Fruit fly (Drosophila melanogaster) whole organism, embryonic: ENCODE data around the gene Tsen2.

Experiments used
- Bteb2 ChIP-seq: fragments of 200-800 bp; sonication (Bioruptor generic); optimal IDR thresholded peaks from 2 replicates; lab custom pipeline; 2016; ENCODE audit warnings: missing biosample characterization, missing genetic modification characterization
- C15 ChIP-seq: fragments of 200-800 bp; sonication (Bioruptor generic); IDR thresholded peaks from 3 replicates; pipeline ENCODE4 v1.3.6; 2022; ENCODE audit warnings: missing biosample characterization, missing genetic modification characterization
- CG10979 ChIP-seq: fragments of 200-800 bp; sonication (Bioruptor generic); optimal IDR thresholded peaks from 2 replicates; lab custom pipeline; 2018; ENCODE audit warnings: missing biosample characterization, mild to moderate bottlenecking, missing genetic modification characterization, moderate library complexity
- CG11085 ChIP-seq: fragments of 200-800 bp; sonication (Bioruptor generic); IDR thresholded peaks from 2 replicates; pipeline ENCODE4 v1.3.6; 2022; ENCODE audit warnings: missing biosample characterization, missing genetic modification characterization
- CG11695 ChIP-seq: fragments of 200-800 bp; sonication (Bioruptor generic); IDR thresholded peaks from 3 replicates; pipeline ENCODE4 v1.3.6; 2022; ENCODE audit warnings: missing biosample characterization, missing genetic modification characterization
- CG12299 ChIP-seq: fragments of 200-800 bp; sonication (Bioruptor generic); optimal IDR thresholded peaks from 2 replicates; lab custom pipeline; 2018; ENCODE audit warnings: missing biosample characterization, mild to moderate bottlenecking, missing genetic modification characterization
- CG13424 ChIP-seq: fragments of 200-800 bp; sonication (Bioruptor generic); optimal IDR thresholded peaks from 2 replicates; lab custom pipeline; 2019; ENCODE audit warnings: missing biosample characterization, mild to moderate bottlenecking, missing genetic modification characterization, moderate library complexity
- CG14050 ChIP-seq: fragments of 200-800 bp; sonication (Bioruptor generic); IDR thresholded peaks from 3 replicates; pipeline ENCODE4 v1.3.6; 2022; ENCODE audit warnings: missing biosample characterization, missing genetic modification characterization
- CG15011 ChIP-seq: fragments of 200-800 bp; sonication (Bioruptor generic); optimal IDR thresholded peaks from 3 replicates; lab custom pipeline; 2018; ENCODE audit warnings: missing biosample characterization, mild to moderate bottlenecking, missing genetic modification characterization
- CG16779 ChIP-seq: fragments of 200-800 bp; sonication (Bioruptor generic); IDR thresholded peaks from 2 replicates; pipeline ENCODE4 v1.3.6; 2022; ENCODE audit warnings: missing biosample characterization, missing genetic modification characterization
- CG17328 ChIP-seq: fragments of 200-800 bp; sonication (Bioruptor generic); IDR thresholded peaks from 2 replicates; pipeline ENCODE4 v1.3.6; 2022; ENCODE audit warnings: missing biosample characterization, missing genetic modification characterization
- CG17612 ChIP-seq: fragments of 200-800 bp; sonication (Bioruptor generic); IDR thresholded peaks from 2 replicates; pipeline ENCODE4 v1.3.6; 2022; ENCODE audit warnings: missing biosample characterization, missing genetic modification characterization
- CG18476 ChIP-seq: fragments of 200-800 bp; sonication (Bioruptor generic); optimal IDR thresholded peaks from 2 replicates; lab custom pipeline; 2016; ENCODE audit warnings: missing biosample characterization, mild to moderate bottlenecking, missing genetic modification characterization
- CG2202 ChIP-seq: fragments of 200-800 bp; sonication (Bioruptor generic); optimal IDR thresholded peaks from 2 replicates; lab custom pipeline; 2018; ENCODE audit warnings: missing biosample characterization, mild to moderate bottlenecking, missing genetic modification characterization
- CG2889 ChIP-seq: fragments of 200-800 bp; sonication (Bioruptor generic); IDR thresholded peaks from 3 replicates; pipeline ENCODE4 v1.3.6; 2022; ENCODE audit warnings: missing biosample characterization, missing genetic modification characterization
- CG3163 ChIP-seq: fragments of 200-800 bp; sonication (Bioruptor generic); optimal IDR thresholded peaks from 3 replicates; lab custom pipeline; 2016; ENCODE audit warnings: missing biosample characterization, missing genetic modification characterization
- CG32772 ChIP-seq: fragments of 200-800 bp; sonication (Bioruptor generic); IDR thresholded peaks from 2 replicates; pipeline ENCODE4 v1.3.6; 2022; ENCODE audit warnings: missing biosample characterization, missing genetic modification characterization
- CG33557 ChIP-seq: fragments of 200-800 bp; sonication (Bioruptor generic); optimal IDR thresholded peaks from 2 replicates; lab custom pipeline; 2019; ENCODE audit warnings: missing biosample characterization, mild to moderate bottlenecking, missing genetic modification characterization, moderate library complexity
- CG4854 ChIP-seq: fragments of 200-800 bp; sonication (Bioruptor generic); optimal IDR thresholded peaks from 2 replicates; lab custom pipeline; 2016; ENCODE audit warnings: missing biosample characterization, missing genetic modification characterization, inconsistent platforms
- CG6689 ChIP-seq: fragments of 200-800 bp; sonication (Bioruptor generic); IDR thresholded peaks from 2 replicates; pipeline ENCODE4 v1.3.6; 2022; ENCODE audit warnings: missing biosample characterization, missing genetic modification characterization
- CG6854 ChIP-seq: fragments of 200-800 bp; sonication (Bioruptor generic); optimal IDR thresholded peaks from 3 replicates; lab custom pipeline; 2017; ENCODE audit warnings: missing biosample characterization, mild to moderate bottlenecking, missing genetic modification characterization
- CG8388 ChIP-seq: fragments of 200-800 bp; sonication (Bioruptor generic); optimal IDR thresholded peaks from 2 replicates; lab custom pipeline; 2019; ENCODE audit warnings: missing biosample characterization, mild to moderate bottlenecking, missing genetic modification characterization, moderate library complexity
- CG9932 ChIP-seq: fragments of 200-800 bp; sonication (Bioruptor generic); IDR thresholded peaks from 2 replicates; pipeline ENCODE4 v1.3.6; 2022; ENCODE audit warnings: missing biosample characterization, missing genetic modification characterization
- D19B ChIP-seq: fragments of 200-800 bp; sonication (Bioruptor generic); optimal IDR thresholded peaks from 2 replicates; lab custom pipeline; 2017; ENCODE audit warnings: missing biosample characterization, mild to moderate bottlenecking, missing genetic modification characterization
- Dek ChIP-seq: fragments of 200-800 bp; sonication (Bioruptor generic); optimal IDR thresholded peaks from 3 replicates; lab custom pipeline; 2019; ENCODE audit warnings: missing biosample characterization, mild to moderate bottlenecking, missing genetic modification characterization, moderate library complexity
- Drgx ChIP-seq: fragments of 200-800 bp; sonication (Bioruptor generic); IDR thresholded peaks from 2 replicates; pipeline ENCODE4 v1.3.6; 2022; ENCODE audit warnings: missing biosample characterization, missing genetic modification characterization
- Gsc ChIP-seq: fragments of 200-800 bp; sonication (Bioruptor generic); IDR thresholded peaks from 2 replicates; pipeline ENCODE4 v1.3.6; 2022; ENCODE audit warnings: missing biosample characterization, missing genetic modification characterization
- H2.0 ChIP-seq: fragments of 200-800 bp; sonication (Bioruptor generic); IDR thresholded peaks from 2 replicates; pipeline ENCODE4 v1.3.6; 2022; ENCODE audit warnings: missing biosample characterization, missing genetic modification characterization
- Lhr ChIP-seq: fragments of 200-800 bp; sonication (Bioruptor generic); optimal IDR thresholded peaks from 3 replicates; lab custom pipeline; 2017; ENCODE audit warnings: mild to moderate bottlenecking, missing biosample characterization, missing genetic modification reagents, missing genetic modification characterization
- Max ChIP-seq: fragments of 200-800 bp; sonication (Bioruptor generic); optimal IDR thresholded peaks from 2 replicates; lab custom pipeline; 2016; ENCODE audit warnings: missing biosample characterization, mild to moderate bottlenecking, missing genetic modification characterization
- Med ChIP-seq: fragments of 200-800 bp; sonication (Bioruptor generic); peaks from one replicate; lab custom pipeline; 2016; ENCODE audit warnings: missing biosample characterization, missing genetic modification characterization, mild to moderate bottlenecking, inconsistent platforms, moderate library complexity
- Mrtf ChIP-seq: fragments of 200-800 bp; sonication (Bioruptor generic); IDR thresholded peaks from 3 replicates; pipeline ENCODE4 v1.3.6; 2022; ENCODE audit warnings: missing biosample characterization, missing genetic modification characterization
- NFAT ChIP-seq: fragments of 200-800 bp; sonication (Bioruptor generic); IDR thresholded peaks from 2 replicates; pipeline ENCODE4 v1.3.6; 2022; ENCODE audit warnings: missing biosample characterization, missing genetic modification characterization
- Side ChIP-seq: fragments of 200-800 bp; sonication (Bioruptor generic); optimal IDR thresholded peaks from 2 replicates; lab custom pipeline; 2016; ENCODE audit warnings: missing biosample characterization, missing genetic modification characterization
- ase ChIP-seq: fragments of 200-800 bp; sonication (Bioruptor generic); IDR thresholded peaks from 3 replicates; pipeline ENCODE4 v1.3.6; 2022; ENCODE audit warnings: missing biosample characterization, missing genetic modification characterization
- bowl ChIP-seq: fragments of 200-800 bp; sonication (Bioruptor generic); IDR thresholded peaks from 2 replicates; pipeline ENCODE4 v1.3.6; 2022; ENCODE audit warnings: missing biosample characterization, missing genetic modification characterization
- chinmo ChIP-seq: fragments of 200-800 bp; sonication (Bioruptor generic); IDR thresholded peaks from 4 replicates; pipeline ENCODE4 v1.3.6; 2022; ENCODE audit warnings: missing biosample characterization, missing genetic modification characterization; ENCODE audit not compliant: partially characterized antibody
- chm ChIP-seq: fragments of 200-800 bp; sonication (Bioruptor generic); IDR thresholded peaks from 2 replicates; pipeline ENCODE4 v1.3.6; 2022; ENCODE audit warnings: missing biosample characterization, missing genetic modification characterization
- dmrt11E ChIP-seq: fragments of 200-800 bp; sonication (Bioruptor generic); optimal IDR thresholded peaks from 3 replicates; lab custom pipeline; 2018; ENCODE audit warnings: missing biosample characterization, mild to moderate bottlenecking, missing genetic modification characterization, moderate library complexity
- gce ChIP-seq: fragments of 200-800 bp; sonication (Bioruptor generic); IDR thresholded peaks from 3 replicates; pipeline ENCODE4 v1.3.6; 2022; ENCODE audit warnings: missing biosample characterization, missing genetic modification characterization
- gro ChIP-seq: fragments of 200-800 bp; sonication (Bioruptor generic); optimal IDR thresholded peaks from 2 replicates; lab custom pipeline; 2016; ENCODE audit warnings: missing biosample characterization, missing genetic modification characterization
- pb ChIP-seq: fragments of 200-800 bp; sonication (Bioruptor generic); optimal IDR thresholded peaks from 3 replicates; lab custom pipeline; 2016; ENCODE audit warnings: missing biosample characterization, missing genetic modification characterization
- sc ChIP-seq, 3 experiments: fragments of >200 bp in 2 of 3; fragments of 200-800 bp in 1 of 3; sonication (Bioruptor generic) in 1 of 3; optimal IDR thresholded peaks; 2 replicates in 2 of 3; 3 replicates in 1 of 3; lab custom pipeline; 2017; ENCODE audit warnings: mild to moderate bottlenecking in 1 of 3, missing biosample characterization in 1 of 3, missing genetic modification characterization in 1 of 3, missing genetic modification reagents in 1 of 3
- seq ChIP-seq: fragments of 200-800 bp; sonication (Bioruptor generic); IDR thresholded peaks from 2 replicates; pipeline ENCODE4 v1.3.6; 2022; ENCODE audit warnings: missing biosample characterization, missing genetic modification characterization
- stwl ChIP-seq: fragments of 200-800 bp; sonication (Bioruptor generic); optimal IDR thresholded peaks from 3 replicates; lab custom pipeline; 2018; ENCODE audit warnings: missing biosample characterization, mild to moderate bottlenecking, missing genetic modification characterization, moderate library complexity
- usp ChIP-seq: fragments of >200 bp; optimal IDR thresholded peaks from 2 replicates; lab custom pipeline; 2017; ENCODE audit warnings: missing biosample characterization, missing genetic modification characterization
- wek ChIP-seq: fragments of 200-800 bp; sonication (Bioruptor generic); optimal IDR thresholded peaks from 3 replicates; lab custom pipeline; 2018; ENCODE audit warnings: missing biosample characterization, mild to moderate bottlenecking, missing genetic modification characterization, moderate library complexity
- zfh2 ChIP-seq: fragments of 200-800 bp; sonication (Bioruptor generic); optimal IDR thresholded peaks from 2 replicates; lab custom pipeline; 2016; ENCODE audit warnings: missing biosample characterization, missing genetic modification characterization

Tsen2 gene

dm6 chr2L:16683958-16684877 lies 45.4 kb upstream of the Tsen2 start, which contains the start of gene CG31807 (continued):
- TF ChIP-seq Mrtf (GFP tag; lab: Robert Waterston, UW) = no peak; the same call in 1 of the 3 replicates
- peak; percentile 71 for TF ChIP-seq chm
- TF ChIP-seq CG2889 (GFP tag; lab: Robert Waterston, UW) = no peak
- peak; percentile 84 for TF ChIP-seq Drgx (GFP tag; lab: Robert Waterston, UW)
- TF ChIP-seq Lhr (GFP tag; lab: Kevin White, UChicago) = peak; percentile 10
- TF ChIP-seq Med = peak; percentile 91
- TF ChIP-seq CG11695 = peak; percentile 28; the same call in 1 of the 3 replicates
- 0 out of 3 replicates have a peak, but pooled peaks have one; percentile 42 for TF ChIP-seq gce
- TF ChIP-seq Dek (tag; lab: Kevin White, UChicago) = peak; percentile 61
- peak; percentile 35; the same call in 1 of the 2 replicates for TF ChIP-seq CG17328 (GFP tag; lab: Robert Waterston, UW)
- peak; percentile 37 for TF ChIP-seq CG15011 (GFP tag; lab: Kevin White, UChicago)
- TF ChIP-seq CG3163 (GFP tag; lab: Kevin White, UChicago) = peak; percentile 36
- no peak for TF ChIP-seq bowl
- TF ChIP-seq CG4854 (GFP tag; lab: Kevin White, UChicago) = peak; percentile 25
- TF ChIP-seq wek (GFP tag; lab: Kevin White, UChicago) = no peak
- peak; percentile 35 for TF ChIP-seq CG10979 (tag; lab: Kevin White, UChicago)
- 0 out of 4 replicates have a peak, but pooled peaks have one; percentile 35 for TF ChIP-seq chinmo (GFP tag; lab: Robert Waterston, UW)
- no peak for TF ChIP-seq sc (optimal IDR thresholded peaks at IDR 0.05; lab: Kevin White, UChicago)
- peak; percentile 71 for TF ChIP-seq sc (GFP tag; optimal IDR thresholded peaks at IDR 0.05; lab: Kevin White, UChicago)
- 0 out of 2 replicates have a peak, but pooled peaks have one; percentile 3 for TF ChIP-seq H2.0 (GFP tag; lab: Robert Waterston, UW)
- peak; percentile 65 for TF ChIP-seq Bteb2 (GFP tag; lab: Kevin White, UChicago)
- TF ChIP-seq CG16779 = no peak
- no peak for TF ChIP-seq stwl (tag; lab: Kevin White, UChicago)
- TF ChIP-seq usp (GFP tag; lab: Kevin White, UChicago) = no peak
- peak; percentile 43 for TF ChIP-seq zfh2 (GFP tag; lab: Kevin White, UChicago)
- TF ChIP-seq ase (GFP tag; lab: Robert Waterston, UW) = peak; percentile 28; the same call in 1 of the 3 replicates
- TF ChIP-seq gro (GFP tag; lab: Kevin White, UChicago) = peak; percentile 55
- TF ChIP-seq CG8388 = peak; percentile 68
- peak; percentile 45 for TF ChIP-seq CG6854 (GFP tag; lab: Kevin White, UChicago)
- TF ChIP-seq CG11085 (GFP tag; lab: Robert Waterston, UW) = no peak
- peak; percentile 20; the same call in 1 of the 3 replicates for TF ChIP-seq CG14050 (GFP tag; lab: Robert Waterston, UW)
- TF ChIP-seq CG9932 = 0 out of 2 replicates have a peak, but pooled peaks have one; percentile 25
- TF ChIP-seq CG32772 (GFP tag; lab: Robert Waterston, UW) = 0 out of 2 replicates have a peak, but pooled peaks have one; percentile 6
- TF ChIP-seq D19B (GFP tag; lab: Kevin White, UChicago) = peak; percentile 32
- TF ChIP-seq dmrt11E (tag; lab: Kevin White, UChicago) = peak; percentile 37
- peak; percentile 14 for TF ChIP-seq Max (GFP tag; lab: Kevin White, UChicago)
- peak; percentile 26 for TF ChIP-seq CG18476 (GFP tag; lab: Kevin White, UChicago)
- peak; percentile 52 for TF ChIP-seq CG2202 (tag; lab: Kevin White, UChicago)
- no peak for TF ChIP-seq Gsc (GFP tag; lab: Robert Waterston, UW)
- TF ChIP-seq pb (GFP tag; lab: Kevin White, UChicago) = peak; percentile 36
- TF ChIP-seq NFAT (GFP tag; lab: Robert Waterston, UW) = 0 out of 2 replicates have a peak, but pooled peaks have one; percentile 14
- TF ChIP-seq CG6689 (GFP tag; lab: Robert Waterston, UW) = peak; percentile 70; the same call in 1 of the 2 replicates
- peak; percentile 45 for TF ChIP-seq CG33557
- TF ChIP-seq seq (GFP tag; lab: Robert Waterston, UW) = peak; percentile 69
- peak; percentile 38 for TF ChIP-seq CG12299 (tag; lab: Kevin White, UChicago)
- peak; percentile 47 for TF ChIP-seq Side (GFP tag; lab: Kevin White, UChicago)
- TF ChIP-seq CG17612 (GFP tag; lab: Robert Waterston, UW) = 0 out of 2 replicates have a peak, but pooled peaks have one; percentile 36
- no peak for TF ChIP-seq C15 (GFP tag; lab: Robert Waterston, UW)
- peak; percentile 89 for TF ChIP-seq CG13424 (tag; lab: Kevin White, UChicago)
